Fruit fly (Drosophila melanogaster): ENCODE results near the gene CG14626.

Gene CG14626

dm6 chrX:1233989-1234388, 49.4 kb downstream of the CG14626 start (continued):
- TF ChIP-seq crol (GFP tag; IDR thresholded peaks at IDR 0.05) (0 out of 2 replicates have a peak, but pooled peaks have one; percentile 22), pros (GFP tag; optimal IDR thresholded peaks at IDR 0.05) (peak; percentile 79), CG6689 (GFP tag; IDR thresholded peaks at IDR 0.05) (peak; percentile 61), Adf1 (GFP tag; IDR thresholded peaks at IDR 0.05) (peak; percentile 71; the same call in 1 of the 2 replicates), trh (GFP tag; optimal IDR thresholded peaks at IDR 0.05) (no peak), Oli (tag; optimal IDR thresholded peaks at IDR 0.05) (no peak), scrt (GFP tag; optimal IDR thresholded peaks at IDR 0.05) (peak; percentile 45), Med (GFP tag) (peak; percentile 56)

DNA sequence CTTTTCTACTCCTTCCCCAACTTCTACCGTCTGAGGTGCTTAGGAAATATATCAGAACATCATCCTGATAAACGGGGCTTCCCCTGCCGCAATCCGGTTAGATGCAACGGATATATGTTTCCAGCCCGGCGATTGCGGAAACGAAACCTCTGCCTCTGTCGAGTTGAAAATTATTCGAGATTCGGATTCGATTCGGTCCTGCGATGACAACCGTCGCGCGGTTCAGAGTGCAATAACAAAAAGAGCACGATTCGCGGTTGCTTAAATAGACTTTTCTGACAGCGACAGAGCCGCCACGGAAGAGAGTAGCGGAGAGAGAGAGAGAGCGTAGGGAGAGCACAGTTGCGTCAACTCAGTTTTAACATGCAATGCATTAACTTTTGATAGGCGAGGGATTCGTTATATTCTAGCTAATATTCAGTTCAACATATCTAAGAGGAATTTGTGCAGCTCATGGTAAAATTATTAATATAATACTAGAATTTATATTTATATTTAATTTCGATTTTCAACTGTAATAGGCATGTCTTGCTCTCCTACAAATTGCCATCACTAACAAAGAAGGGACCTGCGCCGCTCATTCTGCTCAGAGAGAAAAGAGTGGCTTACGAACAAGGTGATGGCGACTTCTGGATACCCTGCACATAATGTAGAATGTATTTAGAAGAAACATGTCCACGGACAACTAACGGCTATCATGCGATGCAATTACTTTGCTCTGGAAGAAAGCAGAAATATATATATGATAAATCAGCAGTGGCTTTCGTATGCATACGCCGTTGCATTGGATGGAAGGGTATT, 50.4 kb downstream of the CG14626 start:
- TF ChIP-seq tap (tag; optimal IDR thresholded peaks at IDR 0.05) = peak; percentile 81
- peak; percentile 13 for TF ChIP-seq CG6765 (GFP tag; optimal IDR thresholded peaks at IDR 0.05)
- no peak for TF ChIP-seq Hr39 (optimal IDR thresholded peaks at IDR 0.05)
- TF ChIP-seq chm (GFP tag; IDR thresholded peaks at IDR 0.05) = peak; percentile 89
- peak; percentile 97 for TF ChIP-seq Ets65A (GFP tag)
- no peak for TF ChIP-seq zf30C (GFP tag; optimal IDR thresholded peaks at IDR 0.05)
- peak; percentile 77 for TF ChIP-seq CG12219 (GFP tag; optimal IDR thresholded peaks at IDR 0.05)
- peak; percentile 81 for TF ChIP-seq CG10366 (GFP tag; IDR thresholded peaks at IDR 0.05)
- peak; percentile 90 for TF ChIP-seq Xrp1 (GFP tag; IDR thresholded peaks at IDR 0.05)
- peak; percentile 65 for TF ChIP-seq ind (GFP tag; optimal IDR thresholded peaks at IDR 0.05)
- TF ChIP-seq jing (GFP tag; optimal IDR thresholded peaks at IDR 0.05) = peak; percentile 69
- no peak for TF ChIP-seq Lim3 (GFP tag; IDR thresholded peaks at IDR 0.05)
- peak; percentile 61 to 82 for TF ChIP-seq Hr51 (GFP tag; optimal IDR thresholded peaks at IDR 0.05)
- TF ChIP-seq CG18262 (tag; optimal IDR thresholded peaks at IDR 0.05) = peak; percentile 88
- TF ChIP-seq croc (GFP tag; conservative IDR thresholded peaks at IDR 0.05) = peak; percentile 68
- TF ChIP-seq Hey (tag; optimal IDR thresholded peaks at IDR 0.05) = no peak
- TF ChIP-seq Mad (GFP tag; optimal IDR thresholded peaks at IDR 0.05) = peak; percentile 76
- TF ChIP-seq al (GFP tag; IDR thresholded peaks at IDR 0.05) = peak; percentile 67
- peak; percentile 70 for TF ChIP-seq CG12299 (tag; optimal IDR thresholded peaks at IDR 0.05)
- no peak for TF ChIP-seq Poxn (GFP tag; IDR thresholded peaks at IDR 0.05)
- peak; percentile 76 for TF ChIP-seq Hmr (GFP tag; optimal IDR thresholded peaks at IDR 0.05)
- no peak for TF ChIP-seq pzg (GFP tag; optimal IDR thresholded peaks at IDR 0.05)
- no peak for TF ChIP-seq ftz-f1 (GFP tag; optimal IDR thresholded peaks at IDR 0.05)
- TF ChIP-seq Awh (GFP tag; IDR thresholded peaks at IDR 0.05) = peak; percentile 89
- TF ChIP-seq CG4730 (GFP tag; IDR thresholded peaks at IDR 0.05) = peak; percentile 69
- peak; percentile 80 for TF ChIP-seq CG15696 (tag; optimal IDR thresholded peaks at IDR 0.05)
- TF ChIP-seq pho (GFP tag; optimal IDR thresholded peaks at IDR 0.05) = peak; percentile 59
- TF ChIP-seq odd (GFP tag; optimal IDR thresholded peaks at IDR 0.05) = peak; percentile 28
- TF ChIP-seq cas (GFP tag; IDR thresholded peaks at IDR 0.05) = 0 out of 2 replicates have a peak, but pooled peaks have one; percentile 39
- TF ChIP-seq mirr (GFP tag; optimal IDR thresholded peaks at IDR 0.05) = peak; percentile 36
- no peak for TF ChIP-seq Lpt (GFP tag; optimal IDR thresholded peaks at IDR 0.05)
- TF ChIP-seq Bdp1 (GFP tag; optimal IDR thresholded peaks at IDR 0.05) = peak; percentile 56
- peak; percentile 67 for TF ChIP-seq CG17802 (tag; optimal IDR thresholded peaks at IDR 0.05)
- peak; percentile 74 for TF ChIP-seq Mrtf (GFP tag; IDR thresholded peaks at IDR 0.05)
- TF ChIP-seq vvl (GFP tag; IDR thresholded peaks at IDR 0.05) = peak; percentile 92
- peak; percentile 98 for TF ChIP-seq sens (GFP tag)
- TF ChIP-seq Sox102F (GFP tag; optimal IDR thresholded peaks at IDR 0.05) = peak; percentile 84
- peak; percentile 51; the same call in 1 of the 2 replicates for TF ChIP-seq sna (GFP tag; IDR thresholded peaks at IDR 0.05; ENCODE audit: partially characterized antibody)
- TF ChIP-seq fd96Cb (tag; optimal IDR thresholded peaks at IDR 0.05) = peak; percentile 85
- peak; percentile 43 to 87 for TF ChIP-seq bsh (GFP tag; optimal IDR thresholded peaks at IDR 0.05)
- peak; percentile 62 for TF ChIP-seq Nf-YC (tag; optimal IDR thresholded peaks at IDR 0.05)

Measured in whole organism, embryonic.